Worm (Caenorhabditis elegans) whole organism, L3 larva: ENCODE measurements around the gene nlf-1.

Experiments used
- R02D3.7 ChIP-seq: fragments of 150-350 bp; optimal IDR thresholded peaks from 2 replicates; lab custom pipeline; 2014; ENCODE audit warnings: missing biosample characterization, missing genetic modification characterization
- ama-1 ChIP-seq: fragments of 150-350 bp; optimal IDR thresholded peaks from 2 replicates; lab custom pipeline; 2018
- nhr-11 ChIP-seq: fragments of 150-350 bp; optimal IDR thresholded peaks from 2 replicates; lab custom pipeline; 2014; ENCODE audit warnings: missing biosample characterization, missing genetic modification characterization
- nhr-25 ChIP-seq: sonication (generic microtip); optimal IDR thresholded peaks from 2 replicates; lab custom pipeline; 2017; ENCODE audit warnings: missing biosample characterization, missing genetic modification characterization
- unc-39 ChIP-seq: sonication (generic microtip); optimal IDR thresholded peaks from 4 replicates; lab custom pipeline; 2017; ENCODE audit warnings: missing biosample characterization, missing genetic modification characterization
- unc-62 ChIP-seq: fragments of 150-350 bp; sonication (generic microtip); optimal IDR thresholded peaks from 4 replicates; lab custom pipeline; 2014; ENCODE audit warnings: missing biosample characterization, missing genetic modification reagents, missing genetic modification characterization

ce11 chrX:1004037-1004436 lies 13.3 kb downstream of the nlf-1 start, which contains the start of gene cutl-21:
- TF ChIP-seq unc-39 (tag; lab: Kevin White, UChicago) = no peak
- no peak for TF ChIP-seq ama-1 (lab: Kevin White, UChicago)
- TF ChIP-seq nhr-25 (tag; lab: Kevin White, UChicago) = no peak
- no peak for TF ChIP-seq unc-62
- no peak for TF ChIP-seq R02D3.7 (tag; lab: Kevin White, UChicago)
- no peak for TF ChIP-seq nhr-11
